Fruit fly (Drosophila melanogaster): ENCODE results near the gene Slbp.

The Slbp gene

DNA sequence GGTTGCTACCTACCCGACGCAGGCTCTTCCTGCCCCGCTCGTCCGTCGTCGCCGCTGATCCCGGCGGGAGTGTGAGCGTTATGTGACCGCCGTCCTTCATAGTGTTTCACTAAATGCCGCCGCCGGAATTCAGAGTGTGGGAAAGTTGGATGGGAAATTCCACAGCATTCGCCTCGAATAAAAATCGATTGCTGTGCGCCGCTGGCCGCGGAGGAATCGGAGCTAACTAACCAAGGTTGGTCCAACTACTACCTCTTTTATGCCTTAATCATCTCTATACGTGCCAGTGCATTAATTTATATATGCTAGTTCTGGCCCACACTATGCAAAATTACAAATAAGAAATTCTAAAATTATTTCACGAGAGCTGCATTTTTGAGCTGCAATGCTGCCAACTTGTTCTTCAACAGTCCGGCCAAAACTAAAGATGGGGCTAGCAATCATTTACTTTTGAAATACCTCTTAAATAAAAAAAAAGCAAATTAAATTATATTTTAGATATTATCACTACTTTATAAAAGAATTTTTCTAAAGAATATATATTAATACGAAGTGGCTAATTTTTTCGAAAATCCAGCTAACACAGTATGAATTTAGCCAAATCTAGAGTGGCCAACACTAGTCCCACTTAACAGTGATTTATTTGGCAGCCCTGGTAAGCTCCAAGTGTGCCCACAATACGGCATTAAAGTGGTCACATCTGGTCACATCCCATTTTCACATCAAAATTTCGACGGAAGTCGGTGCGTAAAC, 40.5 kb downstream of the Slbp start, which contains the start of the genes alpha-Man-Ib and Pdhb (continued):
- TF ChIP-seq CG12391 (tag; optimal IDR thresholded peaks at IDR 0.05) (peak; percentile 90), ttk (GFP tag; IDR thresholded peaks at IDR 0.05) (peak; percentile 56; the same call in 1 of the 2 replicates), CG5180 (GFP tag; optimal IDR thresholded peaks at IDR 0.05) (no peak), chm (GFP tag; IDR thresholded peaks at IDR 0.05) (0 out of 2 replicates have a peak, but pooled peaks have one; percentile 34), exex (tag; optimal IDR thresholded peaks at IDR 0.05) (peak; percentile 51), lab (GFP tag; optimal IDR thresholded peaks at IDR 0.05) (peak; percentile 82), Neu2 (GFP tag; optimal IDR thresholded peaks at IDR 0.05; ENCODE audit: borderline replicate concordance) (no peak), slp2 (GFP tag; optimal IDR thresholded peaks at IDR 0.05) (peak; percentile 10), CG6683 (GFP tag; optimal IDR thresholded peaks at IDR 0.05) (peak; percentile 42), abd-A (tag; optimal IDR thresholded peaks at IDR 0.05) (no peak), crp (GFP tag; optimal IDR thresholded peaks at IDR 0.05) (peak in 1 of 2 experiments; percentile 47), zfh2 (GFP tag; optimal IDR thresholded peaks at IDR 0.05) (peak; percentile 80), CG11696 (GFP tag; IDR thresholded peaks at IDR 0.05) (no peak), pho (GFP tag; optimal IDR thresholded peaks at IDR 0.05) (peak; percentile 58), oc (tag; optimal IDR thresholded peaks at IDR 0.05) (no peak), wdn (GFP tag; IDR thresholded peaks at IDR 0.05) (0 out of 2 replicates have a peak, but pooled peaks have one; percentile 38), CG1233 (GFP tag; optimal IDR thresholded peaks at IDR 0.05) (peak; percentile 57), CG31224 (GFP tag; IDR thresholded peaks at IDR 0.05) (peak; percentile 67), CG10959 (GFP tag; IDR thresholded peaks at IDR 0.05) (peak; percentile 33; the same call in 1 of the 2 replicates), CG11504 (tag; optimal IDR thresholded peaks at IDR 0.05) (no peak), CG16863 (GFP tag; optimal IDR thresholded peaks at IDR 0.05) (peak; percentile 45), Mes4 (GFP tag; optimal IDR thresholded peaks at IDR 0.05) (no peak), CG9609 (GFP tag; optimal IDR thresholded peaks at IDR 0.05) (no peak), CG4328 (GFP tag; optimal IDR thresholded peaks at IDR 0.05) (peak; percentile 71), phol (tag; optimal IDR thresholded peaks at IDR 0.05) (peak; percentile 93), CG16813 (GFP tag; IDR thresholded peaks at IDR 0.05; ENCODE audit: partially characterized antibody) (0 out of 3 replicates have a peak, but pooled peaks have one; percentile 18), CG3847 (GFP tag; IDR thresholded peaks at IDR 0.05) (peak; percentile 93), Nf-YC (tag; optimal IDR thresholded peaks at IDR 0.05) (peak; percentile 75), jumu (GFP tag; optimal IDR thresholded peaks at IDR 0.05) (peak; percentile 6), CG4707 (GFP tag; optimal IDR thresholded peaks at IDR 0.05) (no peak), hkb (optimal IDR thresholded peaks at IDR 0.05) (peak; percentile 75), hkb (GFP tag; IDR thresholded peaks at IDR 0.05) (peak; percentile 69), D (optimal IDR thresholded peaks at IDR 0.05) (no peak), D (GFP tag; optimal IDR thresholded peaks at IDR 0.05) (peak; percentile 66), CG33213 (GFP tag; optimal IDR thresholded peaks at IDR 0.05) (peak; percentile 2), dpn (GFP tag; optimal IDR thresholded peaks at IDR 0.05) (peak; percentile 30 to 82), Oaz (GFP tag; IDR thresholded peaks at IDR 0.05) (peak; percentile 59; the same call in 1 of the 2 replicates), dmrt11E (tag; optimal IDR thresholded peaks at IDR 0.05) (peak; percentile 78), Mrtf (GFP tag; IDR thresholded peaks at IDR 0.05) (peak; percentile 75; the same call in 2 of the 3 replicates), gsb (GFP tag; IDR thresholded peaks at IDR 0.05) (no peak), seq (GFP tag; IDR thresholded peaks at IDR 0.05) (peak; percentile 54; the same call in 1 of the 2 replicates), CG2120 (GFP tag; optimal IDR thresholded peaks at IDR 0.05) (peak; percentile 83), chn (GFP tag; optimal IDR thresholded peaks at IDR 0.05) (peak; percentile 66), CG10654 (GFP tag; optimal IDR thresholded peaks at IDR 0.05) (peak; percentile 73), HLH3B (GFP tag; IDR thresholded peaks at IDR 0.05) (peak; percentile 70; the same call in 1 of the 2 replicates), fru (optimal IDR thresholded peaks at IDR 0.05) (no peak), wor (GFP tag; IDR thresholded peaks at IDR 0.05) (no peak), Ssrp (tag; optimal IDR thresholded peaks at IDR 0.05) (peak; percentile 81), Dbx (GFP tag; IDR thresholded peaks at IDR 0.05) (peak; percentile 88), Sry-δ (GFP tag; optimal IDR thresholded peaks at IDR 0.05) (peak; percentile 64)

All from whole organism, embryonic.